Fruit fly (Drosophila melanogaster) whole organism, embryonic: ENCODE measurements around the gene Cyp4ac3.

ENCODE experiments used
- Awh ChIP-seq: fragments of 200-800 bp; sonication (Bioruptor generic); IDR thresholded peaks from 2 replicates; pipeline ENCODE4, ENCODE4 v1.3.6; 2022; ENCODE audit warnings: missing biosample characterization, missing genetic modification characterization
- Bgb ChIP-seq: fragments of 200-800 bp; sonication (Bioruptor generic); IDR thresholded peaks from 2 replicates; pipeline ENCODE4 v1.3.6; 2022; ENCODE audit warnings: missing biosample characterization, missing genetic modification characterization; ENCODE audit not compliant: partially characterized antibody
- Blimp-1 ChIP-seq: fragments of 200-800 bp; sonication (Bioruptor generic); optimal IDR thresholded peaks from 3 replicates; lab custom pipeline; 2018; ENCODE audit warnings: missing biosample characterization, missing genetic modification characterization, mild to moderate bottlenecking, moderate library complexity, missing genetic modification reagents
- CG10431 ChIP-seq: fragments of 200-800 bp; sonication (Bioruptor generic); optimal IDR thresholded peaks from 3 replicates; lab custom pipeline; 2018; ENCODE audit warnings: missing biosample characterization, mild to moderate bottlenecking, missing genetic modification characterization
- CG11456 ChIP-seq: fragments of 200-800 bp; sonication (Bioruptor generic); IDR thresholded peaks from 3 replicates; pipeline ENCODE4 v1.3.6; 2022; ENCODE audit warnings: missing biosample characterization, missing genetic modification characterization
- CG12071 ChIP-seq: fragments of 200-800 bp; sonication (Bioruptor generic); optimal IDR thresholded peaks from 3 replicates; lab custom pipeline; 2018; ENCODE audit warnings: missing biosample characterization, mild to moderate bottlenecking, missing genetic modification characterization
- CG13287 ChIP-seq: fragments of 200-800 bp; sonication (Bioruptor generic); IDR thresholded peaks from 2 replicates; pipeline ENCODE4 v1.3.6; 2022; ENCODE audit warnings: missing biosample characterization, missing genetic modification characterization; ENCODE audit not compliant: partially characterized antibody
- CG15073 ChIP-seq: fragments of 200-800 bp; sonication (Bioruptor generic); optimal IDR thresholded peaks from 2 replicates; lab custom pipeline; 2016; ENCODE audit warnings: missing biosample characterization, missing genetic modification characterization
- CG15514 ChIP-seq: fragments of 200-800 bp; sonication (Bioruptor generic); optimal IDR thresholded peaks from 3 replicates; lab custom pipeline; 2017; ENCODE audit warnings: missing biosample characterization, missing genetic modification characterization, mild to moderate bottlenecking, moderate library complexity, missing genetic modification reagents
- CG1602 ChIP-seq: fragments of 200-800 bp; sonication (Bioruptor generic); optimal IDR thresholded peaks from 3 replicates; lab custom pipeline; 2016; ENCODE audit warnings: missing biosample characterization, missing genetic modification characterization
- CG16779 ChIP-seq: fragments of 200-800 bp; sonication (Bioruptor generic); IDR thresholded peaks from 2 replicates; pipeline ENCODE4 v1.3.6; 2022; ENCODE audit warnings: missing biosample characterization, missing genetic modification characterization
- CG16813 ChIP-seq: fragments of 200-800 bp; sonication (Bioruptor generic); IDR thresholded peaks from 3 replicates; pipeline ENCODE4 v1.3.6; 2022; ENCODE audit warnings: missing biosample characterization, missing genetic modification characterization; ENCODE audit not compliant: partially characterized antibody
- CG4328 ChIP-seq: fragments of 200-800 bp; sonication (Bioruptor generic); optimal IDR thresholded peaks from 3 replicates; lab custom pipeline; 2017; ENCODE audit warnings: missing biosample characterization, missing genetic modification reagents, missing genetic modification characterization
- CG4730 ChIP-seq: fragments of 200-800 bp; sonication (Bioruptor generic); IDR thresholded peaks from 2 replicates; pipeline ENCODE4 v1.3.6; 2022; ENCODE audit warnings: missing biosample characterization, missing genetic modification characterization
- CG7987 ChIP-seq: fragments of 200-800 bp; sonication (Bioruptor generic); optimal IDR thresholded peaks from 2 replicates; lab custom pipeline; 2018; ENCODE audit warnings: missing biosample characterization, mild to moderate bottlenecking, missing genetic modification characterization, moderate library complexity
- CG8281 ChIP-seq: fragments of 200-800 bp; sonication (Bioruptor generic); optimal IDR thresholded peaks from 2 replicates; lab custom pipeline; 2018; ENCODE audit warnings: missing biosample characterization, mild to moderate bottlenecking, missing genetic modification characterization, moderate library complexity
- CG8478 ChIP-seq: fragments of >200 bp; optimal IDR thresholded peaks from 2 replicates; lab custom pipeline; 2018
- CG9932 ChIP-seq: fragments of 200-800 bp; sonication (Bioruptor generic); IDR thresholded peaks from 2 replicates; pipeline ENCODE4 v1.3.6; 2022; ENCODE audit warnings: missing biosample characterization, missing genetic modification characterization
- D19B ChIP-seq: fragments of 200-800 bp; sonication (Bioruptor generic); optimal IDR thresholded peaks from 2 replicates; lab custom pipeline; 2017; ENCODE audit warnings: missing biosample characterization, mild to moderate bottlenecking, missing genetic modification characterization
- Dbx ChIP-seq: fragments of 200-800 bp; sonication (Bioruptor generic); IDR thresholded peaks from 3 replicates; pipeline ENCODE4 v1.3.6; 2022; ENCODE audit warnings: missing biosample characterization, missing genetic modification characterization
- Deaf1 ChIP-seq: fragments of 200-800 bp; optimal IDR thresholded peaks from 3 replicates; lab custom pipeline; 2019; ENCODE audit warnings: missing biosample characterization, mild to moderate bottlenecking, missing genetic modification characterization, moderate library complexity
- Hey ChIP-seq: fragments of 200-800 bp; sonication (Bioruptor generic); optimal IDR thresholded peaks from 3 replicates; lab custom pipeline; 2018; ENCODE audit warnings: missing biosample characterization, mild to moderate bottlenecking, missing genetic modification characterization
- Jarid2 ChIP-seq: fragments of 200-800 bp; sonication (Bioruptor generic); optimal IDR thresholded peaks from 3 replicates; lab custom pipeline; 2017; ENCODE audit warnings: mild to moderate bottlenecking, missing biosample characterization, missing genetic modification reagents, missing genetic modification characterization
- NfI ChIP-seq: fragments of 200-800 bp; sonication (Bioruptor generic); optimal IDR thresholded peaks from 3 replicates; lab custom pipeline; 2018; ENCODE audit warnings: missing biosample characterization, mild to moderate bottlenecking, missing genetic modification characterization, moderate library complexity
- PHDP ChIP-seq: fragments of 200-800 bp; sonication (Bioruptor generic); optimal IDR thresholded peaks from 3 replicates; lab custom pipeline; 2018; ENCODE audit warnings: missing biosample characterization, mild to moderate bottlenecking, missing genetic modification characterization, moderate library complexity
- Side ChIP-seq: fragments of 200-800 bp; sonication (Bioruptor generic); optimal IDR thresholded peaks from 2 replicates; lab custom pipeline; 2016; ENCODE audit warnings: missing biosample characterization, missing genetic modification characterization
- TFAM ChIP-seq: fragments of 200-800 bp; sonication (Bioruptor generic); optimal IDR thresholded peaks from 2 replicates; lab custom pipeline; 2017; ENCODE audit warnings: missing biosample characterization, missing genetic modification characterization, inconsistent platforms
- ab ChIP-seq: fragments of 200-800 bp; sonication (Bioruptor generic); optimal IDR thresholded peaks from 2 replicates; lab custom pipeline; 2016; ENCODE audit warnings: missing biosample characterization, missing genetic modification characterization
- cg ChIP-seq: fragments of 200-800 bp; sonication (Bioruptor generic); optimal IDR thresholded peaks from 3 replicates; lab custom pipeline; 2019; ENCODE audit warnings: missing biosample characterization, mild to moderate bottlenecking, missing genetic modification characterization, moderate library complexity
- chm ChIP-seq: fragments of 200-800 bp; sonication (Bioruptor generic); IDR thresholded peaks from 2 replicates; pipeline ENCODE4 v1.3.6; 2022; ENCODE audit warnings: missing biosample characterization, missing genetic modification characterization
- ci ChIP-seq: fragments of 200-800 bp; sonication (Bioruptor generic); IDR thresholded peaks from 3 replicates; pipeline ENCODE4 v1.3.6; 2022; ENCODE audit warnings: missing biosample characterization, missing genetic modification characterization
- corto ChIP-seq: fragments of 200-800 bp; sonication (Bioruptor generic); optimal IDR thresholded peaks from 2 replicates; lab custom pipeline; 2016; ENCODE audit warnings: missing biosample characterization, mild to moderate bottlenecking, missing genetic modification characterization, moderate library complexity
- crol ChIP-seq: fragments of 200-800 bp; sonication (Bioruptor generic); IDR thresholded peaks from 2 replicates; pipeline ENCODE4 v1.3.6; 2022; ENCODE audit warnings: missing biosample characterization, missing genetic modification characterization
- dm ChIP-seq: fragments of 200-800 bp; sonication (Bioruptor generic); optimal IDR thresholded peaks from 3 replicates; lab custom pipeline; 2016; ENCODE audit warnings: missing biosample characterization, missing genetic modification characterization
- emc ChIP-seq: fragments of 200-800 bp; sonication (Bioruptor generic); optimal IDR thresholded peaks from 2 replicates; lab custom pipeline; 2016; ENCODE audit warnings: missing biosample characterization, missing genetic modification characterization
- ftz-f1 ChIP-seq: fragments of 200-800 bp; sonication (Bioruptor generic); optimal IDR thresholded peaks from 2 replicates; lab custom pipeline; 2016; ENCODE audit warnings: missing biosample characterization, missing genetic modification characterization
- insv ChIP-seq, 2 experiments: fragments of 200-800 bp; sonication (Bioruptor generic); optimal IDR thresholded peaks; 3 replicates each; lab custom pipeline; 2016 to 2018; ENCODE audit warnings: missing biosample characterization in 2 of 2, missing genetic modification characterization in 2 of 2
- otp ChIP-seq: fragments of 200-800 bp; sonication (Bioruptor generic); IDR thresholded peaks from 3 replicates; pipeline ENCODE4, ENCODE4 v1.3.6; 2022; ENCODE audit warnings: missing biosample characterization, missing genetic modification characterization
- pnt ChIP-seq: fragments of 200-800 bp; sonication (Bioruptor generic); optimal IDR thresholded peaks from 3 replicates; lab custom pipeline; 2016; ENCODE audit warnings: missing biosample characterization, missing genetic modification characterization
- rib ChIP-seq: fragments of 200-800 bp; sonication (Bioruptor generic); IDR thresholded peaks from 2 replicates; pipeline ENCODE4 v1.3.6; 2022; ENCODE audit warnings: missing biosample characterization, missing genetic modification characterization
- scrt ChIP-seq: fragments of 200-800 bp; sonication (Bioruptor generic); optimal IDR thresholded peaks from 2 replicates; lab custom pipeline; 2018; ENCODE audit warnings: missing biosample characterization, mild to moderate bottlenecking, missing genetic modification characterization, moderate library complexity
- sens ChIP-seq: fragments of 200-800 bp; sonication (Bioruptor generic); peaks from one replicate; lab custom pipeline; 2016; ENCODE audit warnings: missing biosample characterization, missing genetic modification characterization
- seq ChIP-seq: fragments of 200-800 bp; sonication (Bioruptor generic); IDR thresholded peaks from 2 replicates; pipeline ENCODE4 v1.3.6; 2022; ENCODE audit warnings: missing biosample characterization, missing genetic modification characterization
- slou ChIP-seq: fragments of 200-800 bp; sonication (Bioruptor generic); optimal IDR thresholded peaks from 3 replicates; lab custom pipeline; 2016; ENCODE audit warnings: missing biosample characterization, missing genetic modification characterization
- sug ChIP-seq: fragments of 200-800 bp; optimal IDR thresholded peaks from 2 replicates; lab custom pipeline; 2019; ENCODE audit warnings: missing biosample characterization, mild to moderate bottlenecking, missing genetic modification characterization, moderate library complexity
- yki ChIP-seq: fragments of >200 bp; optimal IDR thresholded peaks from 3 replicates; lab custom pipeline; 2018
- z ChIP-seq: fragments of 200-800 bp; sonication (Bioruptor generic); IDR thresholded peaks from 3 replicates; pipeline ENCODE4 v1.3.6; 2022; ENCODE audit warnings: missing biosample characterization, missing genetic modification characterization
- zen2 ChIP-seq: fragments of 200-800 bp; sonication (Bioruptor generic); IDR thresholded peaks from 3 replicates; pipeline ENCODE4 v1.3.6; 2022; ENCODE audit warnings: missing biosample characterization, missing genetic modification characterization; ENCODE audit not compliant: partially characterized antibody
- zf30C ChIP-seq: fragments of 200-800 bp; sonication (Bioruptor generic); optimal IDR thresholded peaks from 3 replicates; lab custom pipeline; 2018; ENCODE audit warnings: missing biosample characterization, mild to moderate bottlenecking, missing genetic modification characterization

Cyp4ac3 gene

dm6 chr2L:5305240-5305875 is 37.1 kb downstream of the Cyp4ac3 start (continued):
- TF ChIP-seq NfI (GFP tag; lab: Kevin White, UChicago): no peak
- TF ChIP-seq CG11456 (GFP tag; lab: Robert Waterston, UW): no peak
- peak; percentile 58 for TF ChIP-seq Jarid2 (GFP tag; lab: Kevin White, UChicago)
- no peak for TF ChIP-seq Awh
- TF ChIP-seq CG15514: no peak
- no peak for TF ChIP-seq PHDP (tag; lab: Kevin White, UChicago)
- TF ChIP-seq Side (GFP tag; lab: Kevin White, UChicago): peak; percentile 10
- no peak for TF ChIP-seq CG10431 (GFP tag; lab: Kevin White, UChicago)
- peak; percentile 58; the same call in 2 of the 3 replicates for TF ChIP-seq ci (GFP tag; lab: Robert Waterston, UW)
- TF ChIP-seq CG1602: no peak
- TF ChIP-seq yki (lab: Kevin White, UChicago): no peak
- TF ChIP-seq insv (GFP tag; optimal IDR thresholded peaks at IDR 0.05; lab: Kevin White, UChicago): no peak
- no peak for TF ChIP-seq D19B (GFP tag; lab: Kevin White, UChicago)
- no peak for TF ChIP-seq zf30C
- peak; percentile 61 for TF ChIP-seq sug
- TF ChIP-seq Bgb (GFP tag; lab: Robert Waterston, UW): no peak
- TF ChIP-seq CG12071 (GFP tag; lab: Kevin White, UChicago): no peak
- TF ChIP-seq dm: peak; percentile 29
- peak; percentile 45 for TF ChIP-seq Deaf1 (tag; lab: Kevin White, UChicago)
- peak; percentile 29 for TF ChIP-seq CG7987 (GFP tag; lab: Kevin White, UChicago)
- TF ChIP-seq scrt (GFP tag; lab: Kevin White, UChicago): no peak
- peak; percentile 78 for TF ChIP-seq cg
- no peak for TF ChIP-seq CG4730 (GFP tag; lab: Robert Waterston, UW)

- peak; percentile 65 for TF ChIP-seq sens (GFP tag; lab: Kevin White, UChicago)
- TF ChIP-seq TFAM: no peak
- TF ChIP-seq pnt (GFP tag; lab: Kevin White, UChicago): no peak
- TF ChIP-seq CG16779 (GFP tag; lab: Robert Waterston, UW): no peak
- TF ChIP-seq CG4328: peak; percentile 23
- TF ChIP-seq cg: peak; percentile 90
- TF ChIP-seq ftz-f1 (GFP tag; lab: Kevin White, UChicago): peak; percentile 59
- no peak for TF ChIP-seq CG15073 (GFP tag; lab: Kevin White, UChicago)
- TF ChIP-seq CG13287 (GFP tag; lab: Robert Waterston, UW): peak; percentile 9; the same call in 1 of the 2 replicates
- TF ChIP-seq CG9932 (GFP tag; lab: Robert Waterston, UW): 0 out of 2 replicates have a peak, but pooled peaks have one; percentile 13
- TF ChIP-seq z (GFP tag; lab: Robert Waterston, UW): peak; percentile 42; the same call in 1 of the 3 replicates
- peak; percentile 19; the same call in 1 of the 2 replicates for TF ChIP-seq chm (GFP tag; lab: Robert Waterston, UW)
- no peak for TF ChIP-seq CG8281 (tag; lab: Kevin White, UChicago)
- TF ChIP-seq zen2 (GFP tag; lab: Robert Waterston, UW): peak; percentile 31; the same call in 1 of the 3 replicates
- no peak for TF ChIP-seq corto
- TF ChIP-seq crol: peak; percentile 85
- TF ChIP-seq otp (GFP tag; lab: Robert Waterston, UW): 0 out of 3 replicates have a peak, but pooled peaks have one; percentile 20
- 0 out of 3 replicates have a peak, but pooled peaks have one; percentile 18 for TF ChIP-seq CG16813 (GFP tag; lab: Robert Waterston, UW)
- TF ChIP-seq CG8478 (lab: Kevin White, UChicago): peak; percentile 80
- peak; percentile 77; the same call in 1 of the 2 replicates for TF ChIP-seq rib (GFP tag; lab: Robert Waterston, UW)
- TF ChIP-seq Blimp-1: peak; percentile 18
- peak; percentile 49; the same call in 1 of the 3 replicates for TF ChIP-seq Dbx (GFP tag; lab: Robert Waterston, UW)
- TF ChIP-seq Hey (tag; lab: Kevin White, UChicago): peak; percentile 97
- no peak for TF ChIP-seq slou
- TF ChIP-seq emc: no peak
- TF ChIP-seq seq (GFP tag; lab: Robert Waterston, UW): peak; percentile 40; the same call in 1 of the 2 replicates
- no peak for TF ChIP-seq ab (GFP tag; lab: Kevin White, UChicago)
Measured at dm6 chr2L:5306373-5306997, 38.2 kb downstream of the Cyp4ac3 start.
